Worm (Caenorhabditis elegans): Measurements from ENCODE around the gene C29H12.2.

ce11 chrII:6097441-6097840 is 26.2 kb upstream of the C29H12.2 start, which contains the start of the genes tpp-2 and rbbp-5:
- TF ChIP-seq him-1 (tag; optimal IDR thresholded peaks at IDR 0.05) (no peak), W03F9.2 (tag; optimal IDR thresholded peaks at IDR 0.05) (no peak)

All from whole organism, L4/young adult.